Worm (Caenorhabditis elegans) whole organism, late embryonic: ENCODE data around the gene nhr-247.
A peak's percentile ranks its signal among the peaks of the same experiment; 100 is the strongest.

Experiments used
- C08G9.2 ChIP-seq: sonication (generic microtip); optimal IDR thresholded peaks from 2 replicates; lab custom pipeline; 2016; ENCODE audit warnings: mild to moderate bottlenecking, missing genetic modification characterization, moderate library complexity, missing compliant biosample characterization
- F13H6.1 ChIP-seq: sonication (generic microtip); optimal IDR thresholded peaks from 2 replicates; lab custom pipeline; 2016; ENCODE audit warnings: missing genetic modification characterization, missing compliant biosample characterization
- T23F11.4 ChIP-seq: fragments of 200-800 bp; sonication (Bioruptor generic); optimal IDR thresholded peaks from 2 replicates; lab custom pipeline; 2018; ENCODE audit warnings: mild to moderate bottlenecking, missing genetic modification characterization, missing compliant biosample characterization
- Y22D7AL.16 ChIP-seq: sonication (generic microtip); optimal IDR thresholded peaks from 2 replicates; lab custom pipeline; 2016; ENCODE audit warnings: missing genetic modification characterization, missing compliant biosample characterization
- ahr-1 ChIP-seq: sonication (generic microtip); optimal IDR thresholded peaks from 2 replicates; lab custom pipeline; 2016; ENCODE audit warnings: missing genetic modification characterization, missing compliant biosample characterization
- ama-1 ChIP-seq: fragments of 150-350 bp; optimal IDR thresholded peaks from 2 replicates; lab custom pipeline; 2014
- ceh-14 ChIP-seq: sonication (generic microtip); optimal IDR thresholded peaks from 2 replicates; lab custom pipeline; 2016; ENCODE audit warnings: missing genotype, missing genetic modification characterization, missing compliant biosample characterization
- ceh-18 ChIP-seq: sonication (generic microtip); optimal IDR thresholded peaks from 2 replicates; lab custom pipeline; 2016; ENCODE audit warnings: missing genetic modification characterization, missing compliant biosample characterization
- ceh-2 ChIP-seq: sonication (generic microtip); optimal IDR thresholded peaks from 2 replicates; lab custom pipeline; 2016; ENCODE audit warnings: missing genotype, missing genetic modification characterization, missing compliant biosample characterization
- ceh-22 ChIP-seq: sonication (generic microtip); optimal IDR thresholded peaks from 2 replicates; lab custom pipeline; 2017; ENCODE audit warnings: missing biosample characterization, missing genetic modification characterization
- ceh-24 ChIP-seq: sonication (generic microtip); optimal IDR thresholded peaks from 2 replicates; lab custom pipeline; 2016; ENCODE audit warnings: mild to moderate bottlenecking, missing genetic modification characterization, missing compliant biosample characterization
- ceh-45 ChIP-seq: fragments of 200-800 bp; sonication (Bioruptor generic); IDR thresholded peaks from 2 replicates; pipeline ENCODE4 v1.3.6; 2022; ENCODE audit warnings: missing genetic modification reagents, missing genetic modification characterization, missing compliant biosample characterization
- ceh-48 ChIP-seq: sonication (generic microtip); optimal IDR thresholded peaks from 2 replicates; lab custom pipeline; 2016; ENCODE audit warnings: missing genetic modification characterization, inconsistent platforms, missing compliant biosample characterization
- ceh-6 ChIP-seq: fragments of 200-800 bp; sonication (Bioruptor generic); optimal IDR thresholded peaks from 2 replicates; lab custom pipeline; 2018; ENCODE audit warnings: mild to moderate bottlenecking, missing genetic modification characterization, missing compliant biosample characterization
- ceh-9 ChIP-seq: sonication (generic microtip); optimal IDR thresholded peaks from 2 replicates; lab custom pipeline; 2016; ENCODE audit warnings: mild to moderate bottlenecking, missing genetic modification characterization, inconsistent platforms, missing compliant biosample characterization
- che-1 ChIP-seq: sonication (generic microtip); optimal IDR thresholded peaks from 2 replicates; lab custom pipeline; 2016; ENCODE audit warnings: mild to moderate bottlenecking, missing genetic modification characterization, missing compliant biosample characterization
- dmd-4 ChIP-seq: sonication (generic microtip); optimal IDR thresholded peaks from 2 replicates; lab custom pipeline; 2016; ENCODE audit warnings: borderline replicate concordance, missing genetic modification characterization, missing compliant biosample characterization
- dve-1 ChIP-seq: sonication (generic microtip); optimal IDR thresholded peaks from 2 replicates; lab custom pipeline; 2017; ENCODE audit warnings: antibody characterized with exemption, mild to moderate bottlenecking, missing genetic modification characterization, missing compliant biosample characterization
- elt-2 ChIP-seq: sonication (generic microtip); optimal IDR thresholded peaks from 2 replicates; lab custom pipeline; 2016; ENCODE audit warnings: missing genetic modification reagents, missing genetic modification characterization, missing compliant biosample characterization
- eyg-1 ChIP-seq: sonication (generic microtip); optimal IDR thresholded peaks from 2 replicates; lab custom pipeline; 2016; ENCODE audit warnings: missing genotype, missing genetic modification characterization, missing compliant biosample characterization
- fax-1 ChIP-seq: sonication (generic microtip); optimal IDR thresholded peaks from 2 replicates; lab custom pipeline; 2016; ENCODE audit warnings: missing genotype, missing genetic modification characterization, missing compliant biosample characterization
- fkh-6 ChIP-seq: sonication (generic microtip); optimal IDR thresholded peaks from 2 replicates; lab custom pipeline; 2016; ENCODE audit warnings: missing genetic modification characterization, missing compliant biosample characterization
- hlh-15 ChIP-seq: sonication (generic microtip); optimal IDR thresholded peaks from 2 replicates; lab custom pipeline; 2016; ENCODE audit warnings: missing genetic modification characterization, missing compliant biosample characterization
- hlh-30 ChIP-seq: sonication (generic microtip); optimal IDR thresholded peaks from 2 replicates; lab custom pipeline; 2017; ENCODE audit warnings: antibody characterized with exemption, missing genetic modification characterization, missing compliant biosample characterization; ENCODE audit not compliant: insufficient read depth
- hlh-6 ChIP-seq: sonication (generic microtip); optimal IDR thresholded peaks from 2 replicates; lab custom pipeline; 2016; ENCODE audit warnings: missing genotype, missing genetic modification characterization, missing compliant biosample characterization
- mec-3 ChIP-seq: sonication (generic microtip); optimal IDR thresholded peaks from 2 replicates; lab custom pipeline; 2016; ENCODE audit warnings: borderline replicate concordance, missing genetic modification characterization, missing compliant biosample characterization
- nfya-1 ChIP-seq: sonication (generic microtip); optimal IDR thresholded peaks from 2 replicates; lab custom pipeline; 2017; ENCODE audit warnings: missing genetic modification characterization, mild to moderate bottlenecking, missing compliant biosample characterization, antibody characterized with exemption, moderate library complexity
- nhr-11 ChIP-seq: fragments of 150-350 bp; optimal IDR thresholded peaks from 2 replicates; lab custom pipeline; 2014; ENCODE audit warnings: missing biosample characterization, missing genetic modification characterization
- odd-2 ChIP-seq: sonication (generic microtip); optimal IDR thresholded peaks from 2 replicates; lab custom pipeline; 2017; ENCODE audit warnings: antibody characterized with exemption, mild to moderate bottlenecking, missing genetic modification characterization, missing compliant biosample characterization
- pag-3 ChIP-seq: sonication (generic microtip); optimal IDR thresholded peaks from 2 replicates; lab custom pipeline; 2016; ENCODE audit warnings: missing compliant biosample characterization, missing genetic modification characterization, borderline replicate concordance
- pax-1 ChIP-seq: fragments of 150-350 bp; optimal IDR thresholded peaks from 2 replicates; lab custom pipeline; 2014; ENCODE audit warnings: missing biosample characterization, missing genetic modification characterization
- pha-4 ChIP-seq: fragments of 150-350 bp; optimal IDR thresholded peaks from 2 replicates; lab custom pipeline; 2018; ENCODE audit warnings: missing biosample characterization, missing genetic modification reagents, missing genetic modification characterization
- pros-1 ChIP-seq: fragments of 150-350 bp; optimal IDR thresholded peaks from 2 replicates; lab custom pipeline; 2014; ENCODE audit warnings: missing biosample characterization, missing genetic modification reagents, missing genetic modification characterization
- ref-2 ChIP-seq: sonication (generic microtip); optimal IDR thresholded peaks from 2 replicates; lab custom pipeline; 2016; ENCODE audit warnings: missing genetic modification characterization, missing compliant biosample characterization
- rnt-1 ChIP-seq: sonication (generic microtip); optimal IDR thresholded peaks from 2 replicates; lab custom pipeline; 2016; ENCODE audit warnings: missing genetic modification characterization, missing compliant biosample characterization
- sox-2 ChIP-seq: fragments of 200-800 bp; sonication (Bioruptor generic); IDR thresholded peaks from 2 replicates; pipeline ENCODE4 v1.3.6; 2022; ENCODE audit warnings: missing genetic modification reagents, missing genetic modification characterization, missing compliant biosample characterization
- sox-4 ChIP-seq: sonication (generic microtip); optimal IDR thresholded peaks from 2 replicates; lab custom pipeline; 2017; ENCODE audit warnings: mild to moderate bottlenecking, missing genetic modification characterization, inconsistent platforms, missing compliant biosample characterization
- syd-9 ChIP-seq: sonication (generic microtip); optimal IDR thresholded peaks from 2 replicates; lab custom pipeline; 2016; ENCODE audit warnings: mild to moderate bottlenecking, missing genetic modification characterization, moderate library complexity, missing compliant biosample characterization
- tbx-7 ChIP-seq: sonication (generic microtip); optimal IDR thresholded peaks from 2 replicates; lab custom pipeline; 2016; ENCODE audit warnings: missing genotype, missing genetic modification characterization, missing compliant biosample characterization
- unc-42 ChIP-seq: sonication (generic microtip); optimal IDR thresholded peaks from 2 replicates; lab custom pipeline; 2016; ENCODE audit warnings: missing genotype, missing genetic modification characterization, missing compliant biosample characterization
- unc-55 ChIP-seq: sonication (generic microtip); optimal IDR thresholded peaks from 2 replicates; lab custom pipeline; 2017; ENCODE audit warnings: missing biosample characterization, missing genetic modification reagents, missing genetic modification characterization
- zip-5 ChIP-seq: sonication (generic microtip); optimal IDR thresholded peaks from 2 replicates; lab custom pipeline; 2016; ENCODE audit warnings: missing genetic modification characterization, missing compliant biosample characterization

The nhr-247 gene

DNA sequence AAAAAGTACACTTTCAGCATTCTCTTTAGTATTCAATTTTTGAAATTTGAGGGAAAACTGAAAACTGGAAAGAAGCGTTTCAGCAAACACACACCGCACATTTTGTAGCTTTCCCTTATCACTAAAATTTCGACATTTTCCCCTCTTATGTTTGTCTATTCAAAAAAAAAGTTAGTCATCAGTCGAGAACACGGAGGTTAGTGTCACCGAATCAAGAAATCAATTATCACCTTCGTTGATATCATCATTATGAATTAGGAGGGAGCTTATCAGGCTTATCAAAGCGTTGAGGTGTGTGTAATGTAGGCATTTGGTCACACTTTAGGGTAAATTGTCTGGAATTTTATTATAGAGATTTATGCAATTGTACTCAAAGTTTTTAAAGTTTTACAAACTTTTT is 24.2 kb upstream of the nhr-247 start, which contains the start of gene cpr-3:
cpr-3 (minus strand) TSS at position 104 of the 400 bp plus-strand sequence.
- TF ChIP-seq elt-2 (tag; lab: Kevin White, UChicago) (peak; percentile 66), eyg-1 (no peak), syd-9 (tag; lab: Kevin White, UChicago) (no peak), ceh-9 (tag; lab: Kevin White, UChicago) (no peak)
- TF ChIP-seq, all 69 proteins: peak for 1

DNA sequence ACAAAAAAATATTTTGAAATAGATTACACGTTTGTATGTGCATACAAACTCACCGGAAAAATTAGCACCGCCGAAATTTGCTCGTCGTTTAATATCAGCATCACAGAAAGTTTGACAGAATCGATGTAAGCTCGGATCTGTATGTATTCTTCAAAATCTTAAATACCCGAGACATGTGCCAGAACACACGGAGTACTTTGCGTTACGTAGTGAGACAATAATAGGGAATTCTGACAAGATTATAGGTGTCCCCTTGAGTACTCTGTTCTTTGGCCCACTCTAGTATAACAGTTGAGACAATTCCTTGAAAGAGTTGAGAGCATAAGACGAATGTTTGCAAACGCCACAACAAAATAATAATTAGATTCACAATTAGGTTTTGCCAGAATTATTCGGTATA is 19.2 kb upstream of the nhr-247 start, which contains the start of gene srx-48:
srx-48 (minus strand) TSS at position 101 of the 400 bp plus-strand sequence.
- TF ChIP-seq ceh-18 (tag; lab: Kevin White, UChicago), result no peak
- TF ChIP-seq pax-1, result no peak
- TF ChIP-seq ceh-24 (tag; lab: Kevin White, UChicago), result no peak
- no peak for TF ChIP-seq ceh-2 (tag; lab: Kevin White, UChicago)
- TF ChIP-seq hlh-30 (tag; lab: Kevin White, UChicago), result no peak
- no peak for TF ChIP-seq odd-2 (tag; lab: Kevin White, UChicago)

DNA sequence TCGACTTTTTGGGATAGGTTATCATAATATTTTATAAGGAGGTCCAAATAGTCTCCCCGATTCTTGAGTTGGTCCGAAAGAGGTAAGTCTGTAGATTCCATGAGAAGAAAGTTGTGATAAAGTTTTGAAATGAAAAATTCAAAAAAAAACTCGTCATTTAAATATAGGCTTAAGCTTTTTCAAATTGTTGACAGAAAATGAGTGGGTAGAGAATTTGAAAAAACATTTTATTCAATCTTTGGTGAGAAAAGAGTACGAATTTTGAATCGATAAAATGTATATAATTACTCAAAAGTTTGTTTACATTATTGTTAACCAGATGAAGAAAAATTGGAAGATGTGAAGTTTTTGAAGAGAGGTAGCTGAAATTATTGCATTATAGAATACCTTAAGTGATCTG is 17.3 kb upstream of the nhr-247 start, which contains the start of gene T26H8.5:
T26H8.5 (minus strand) TSS at position 101 of the 400 bp plus-strand sequence.
- TF ChIP-seq ceh-24 (tag; lab: Kevin White, UChicago) (no peak), sox-4 (tag; lab: Kevin White, UChicago) (no peak), ref-2 (tag; lab: Kevin White, UChicago) (no peak), ama-1 (lab: Kevin White, UChicago) (no peak), syd-9 (tag; lab: Kevin White, UChicago) (no peak), ahr-1 (tag; lab: Kevin White, UChicago) (no peak), mec-3 (tag; lab: Kevin White, UChicago) (no peak), sox-2 (GFP tag; lab: Robert Waterston, UW) (no peak), fax-1 (tag; lab: Kevin White, UChicago) (no peak), ceh-14 (no peak), fkh-6 (tag; lab: Kevin White, UChicago) (no peak), elt-2 (tag; lab: Kevin White, UChicago) (no peak), F13H6.1 (tag; lab: Kevin White, UChicago) (no peak), pros-1 (no peak), Y22D7AL.16 (tag; lab: Kevin White, UChicago) (no peak), odd-2 (tag; lab: Kevin White, UChicago) (no peak)

DNA sequence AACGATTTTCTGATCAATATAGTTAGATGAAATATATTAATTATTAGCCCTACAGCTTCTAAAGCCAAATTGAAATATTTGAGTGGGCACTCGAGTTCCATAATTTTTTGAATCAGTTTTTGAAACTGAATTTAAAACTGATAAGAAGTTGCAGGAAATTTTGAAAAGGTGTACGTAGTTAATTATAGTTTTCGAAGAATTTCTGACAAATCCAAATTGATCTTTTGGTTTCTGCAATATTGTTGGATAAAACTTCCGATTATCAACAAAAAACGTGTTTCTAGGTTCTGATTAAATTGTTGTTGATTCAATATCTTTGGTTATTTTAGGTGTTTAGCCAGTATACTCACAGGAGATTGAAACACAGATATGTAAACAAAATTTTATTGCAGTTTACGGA is 16.0 kb upstream of the nhr-247 start, which contains the start of gene T26H8.4:
T26H8.4 (minus strand) TSS at position 101 of the 400 bp plus-strand sequence.
- TF ChIP-seq C08G9.2 (tag; lab: Kevin White, UChicago) (no peak), dmd-4 (no peak), F13H6.1 (tag; lab: Kevin White, UChicago) (no peak), pha-4 (tag; lab: Kevin White, UChicago) (no peak), Y22D7AL.16 (tag; lab: Kevin White, UChicago) (no peak), nhr-11 (tag; lab: Kevin White, UChicago) (no peak), ceh-6 (GFP tag; lab: Kevin White, UChicago) (no peak), ref-2 (tag; lab: Kevin White, UChicago) (no peak), ceh-24 (tag; lab: Kevin White, UChicago) (no peak), pag-3 (tag; lab: Kevin White, UChicago) (no peak), ceh-22 (no peak), rnt-1 (tag; lab: Kevin White, UChicago) (no peak), dve-1 (no peak), ahr-1 (tag; lab: Kevin White, UChicago) (no peak), che-1 (no peak), pros-1 (no peak)

DNA sequence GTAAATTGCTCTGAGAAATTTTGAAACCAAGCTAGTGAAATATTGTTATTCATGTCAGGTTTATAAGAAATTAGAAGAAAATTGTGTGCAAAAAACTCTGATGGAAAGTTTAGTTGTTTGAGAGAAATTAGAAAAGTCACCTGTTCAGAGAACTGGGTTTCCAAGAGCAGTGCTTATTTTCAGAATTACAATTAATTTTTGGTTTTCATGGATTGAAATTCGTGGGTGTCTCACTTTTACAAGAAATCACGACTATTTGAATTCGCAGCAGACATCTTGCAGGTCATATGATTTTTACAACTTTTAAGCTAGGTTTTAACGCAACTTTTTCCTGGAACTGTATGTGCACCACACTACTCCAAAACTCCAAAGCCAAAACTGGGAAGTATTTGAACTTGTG is 13.8 kb upstream of the nhr-247 start, which contains the start of gene srz-10:
srz-10 (minus strand) TSS at position 88 of the 400 bp plus-strand sequence.
- no peak for TF ChIP-seq unc-42 (tag; lab: Kevin White, UChicago)
- TF ChIP-seq ceh-45 (GFP tag; lab: Robert Waterston, UW), result no peak
- TF ChIP-seq ceh-14, result no peak
- TF ChIP-seq hlh-15, result no peak
- no peak for TF ChIP-seq T23F11.4 (GFP tag; lab: Kevin White, UChicago)
- no peak for TF ChIP-seq tbx-7 (tag; lab: Kevin White, UChicago)
- TF ChIP-seq sox-2 (GFP tag; lab: Robert Waterston, UW), result no peak
- TF ChIP-seq unc-55, result no peak
- no peak for TF ChIP-seq eyg-1
- TF ChIP-seq ahr-1 (tag; lab: Kevin White, UChicago), result no peak
- TF ChIP-seq nfya-1, result no peak
- TF ChIP-seq hlh-6 (tag; lab: Kevin White, UChicago), result no peak
- no peak for TF ChIP-seq zip-5 (tag; lab: Kevin White, UChicago)
- TF ChIP-seq ceh-48, result no peak
